Fruit fly (Drosophila melanogaster) whole organism, embryonic: Measurements from ENCODE around the gene dyl.

Experiments
- Ada2b ChIP-seq: fragments of 200-800 bp; sonication (Bioruptor generic); IDR thresholded peaks from 2 replicates; pipeline ENCODE4 v1.3.6; 2022; ENCODE audit warnings: missing biosample characterization, missing genetic modification characterization
- Adf1 ChIP-seq: fragments of 200-800 bp; sonication (Bioruptor generic); IDR thresholded peaks from 2 replicates; pipeline ENCODE4 v1.3.6; 2022; ENCODE audit warnings: missing biosample characterization, missing genetic modification characterization
- CG10147 ChIP-seq: fragments of 200-800 bp; sonication (Bioruptor generic); optimal IDR thresholded peaks from 2 replicates; lab custom pipeline; 2019; ENCODE audit warnings: missing biosample characterization, mild to moderate bottlenecking, missing genetic modification characterization, moderate library complexity
- CG10366 ChIP-seq: fragments of 200-800 bp; sonication (Bioruptor generic); IDR thresholded peaks from 2 replicates; pipeline ENCODE4 v1.3.6; 2022; ENCODE audit warnings: missing biosample characterization, missing genetic modification characterization
- CG10543 ChIP-seq: fragments of 200-800 bp; sonication (Bioruptor generic); optimal IDR thresholded peaks from 3 replicates; lab custom pipeline; 2017; ENCODE audit warnings: missing biosample characterization, mild to moderate bottlenecking, missing genetic modification characterization, moderate library complexity
- CG11695 ChIP-seq: fragments of 200-800 bp; sonication (Bioruptor generic); IDR thresholded peaks from 3 replicates; pipeline ENCODE4 v1.3.6; 2022; ENCODE audit warnings: missing biosample characterization, missing genetic modification characterization
- CG12155 ChIP-seq: fragments of 200-800 bp; sonication (Bioruptor generic); optimal IDR thresholded peaks from 3 replicates; lab custom pipeline; 2016; ENCODE audit warnings: missing biosample characterization, missing genetic modification characterization
- CG12236 ChIP-seq: fragments of 200-800 bp; sonication (Bioruptor generic); optimal IDR thresholded peaks from 2 replicates; lab custom pipeline; 2016; ENCODE audit warnings: missing biosample characterization, missing genetic modification characterization
- CG1233 ChIP-seq: fragments of 200-800 bp; sonication (Bioruptor generic); optimal IDR thresholded peaks from 4 replicates; lab custom pipeline; 2018; ENCODE audit warnings: missing biosample characterization, mild to moderate bottlenecking, missing genetic modification characterization
- CG13123 ChIP-seq: fragments of 200-800 bp; sonication (Bioruptor generic); optimal IDR thresholded peaks from 2 replicates; lab custom pipeline; 2016; ENCODE audit warnings: missing biosample characterization, missing genetic modification characterization
- CG14667 ChIP-seq: fragments of 200-800 bp; sonication (Bioruptor generic); IDR thresholded peaks from 2 replicates; pipeline ENCODE4 v1.3.6; 2022; ENCODE audit warnings: missing biosample characterization, missing genetic modification characterization
- CG17186 ChIP-seq: fragments of 200-800 bp; sonication (Bioruptor generic); optimal IDR thresholded peaks from 3 replicates; lab custom pipeline; 2017; ENCODE audit warnings: missing biosample characterization, missing genetic modification reagents, missing genetic modification characterization
- CG17912 ChIP-seq: fragments of 200-800 bp; sonication (Bioruptor generic); optimal IDR thresholded peaks from 2 replicates; lab custom pipeline; 2018; ENCODE audit warnings: missing biosample characterization, mild to moderate bottlenecking, missing genetic modification characterization
- CG18011 ChIP-seq: fragments of 200-800 bp; sonication (Bioruptor generic); optimal IDR thresholded peaks from 2 replicates; lab custom pipeline; 2017; ENCODE audit warnings: missing biosample characterization, missing genetic modification characterization, mild to moderate bottlenecking, moderate library complexity, missing genotype
- CG2129 ChIP-seq: fragments of 200-800 bp; sonication (Bioruptor generic); IDR thresholded peaks from 2 replicates; pipeline ENCODE4 v1.3.6; 2022; ENCODE audit warnings: missing biosample characterization, missing genetic modification characterization; ENCODE audit not compliant: partially characterized antibody
- CG2202 ChIP-seq: fragments of 200-800 bp; sonication (Bioruptor generic); optimal IDR thresholded peaks from 2 replicates; lab custom pipeline; 2018; ENCODE audit warnings: missing biosample characterization, mild to moderate bottlenecking, missing genetic modification characterization
- CG2678 ChIP-seq: fragments of 200-800 bp; sonication (Bioruptor generic); optimal IDR thresholded peaks from 3 replicates; lab custom pipeline; 2019; ENCODE audit warnings: missing biosample characterization, mild to moderate bottlenecking, missing genetic modification characterization, moderate library complexity
- CG31388 ChIP-seq: fragments of 200-800 bp; sonication (Bioruptor generic); optimal IDR thresholded peaks from 2 replicates; lab custom pipeline; 2016; ENCODE audit warnings: missing biosample characterization, missing genetic modification characterization
- CG31441 ChIP-seq: fragments of 200-800 bp; sonication (Bioruptor generic); IDR thresholded peaks from 2 replicates; pipeline ENCODE4 v1.3.6; 2022; ENCODE audit warnings: missing biosample characterization, missing genetic modification characterization
- CG32772 ChIP-seq: fragments of 200-800 bp; sonication (Bioruptor generic); IDR thresholded peaks from 2 replicates; pipeline ENCODE4 v1.3.6; 2022; ENCODE audit warnings: missing biosample characterization, missing genetic modification characterization
- CG33213 ChIP-seq: fragments of 200-800 bp; sonication (Bioruptor generic); optimal IDR thresholded peaks from 3 replicates; lab custom pipeline; 2016; ENCODE audit warnings: missing biosample characterization, missing genetic modification characterization
- CG34224 ChIP-seq: fragments of 200-800 bp; sonication (Bioruptor generic); IDR thresholded peaks from 3 replicates; pipeline ENCODE4 v1.3.6; 2022; ENCODE audit warnings: missing biosample characterization, missing genetic modification characterization; ENCODE audit not compliant: partially characterized antibody
- CG34376 ChIP-seq: fragments of 200-800 bp; sonication (Bioruptor generic); optimal IDR thresholded peaks from 2 replicates; lab custom pipeline; 2018; ENCODE audit warnings: missing biosample characterization, mild to moderate bottlenecking, missing genetic modification characterization
- CG3995 ChIP-seq: fragments of 200-800 bp; sonication (Bioruptor generic); optimal IDR thresholded peaks from 3 replicates; lab custom pipeline; 2016; ENCODE audit warnings: missing biosample characterization, missing genetic modification characterization
- CG4328 ChIP-seq: fragments of 200-800 bp; sonication (Bioruptor generic); optimal IDR thresholded peaks from 3 replicates; lab custom pipeline; 2017; ENCODE audit warnings: missing biosample characterization, missing genetic modification reagents, missing genetic modification characterization
- CG4424 ChIP-seq: fragments of 200-800 bp; sonication (Bioruptor generic); optimal IDR thresholded peaks from 3 replicates; lab custom pipeline; 2016; ENCODE audit warnings: missing biosample characterization, missing genetic modification characterization
- CG6813 ChIP-seq: fragments of 200-800 bp; sonication (Bioruptor generic); optimal IDR thresholded peaks from 2 replicates; lab custom pipeline; 2017; ENCODE audit warnings: missing biosample characterization, missing genetic modification characterization, mild to moderate bottlenecking, moderate library complexity, missing genetic modification reagents
- CG8388 ChIP-seq: fragments of 200-800 bp; sonication (Bioruptor generic); optimal IDR thresholded peaks from 2 replicates; lab custom pipeline; 2019; ENCODE audit warnings: missing biosample characterization, mild to moderate bottlenecking, missing genetic modification characterization, moderate library complexity
- CHES-1-like ChIP-seq: fragments of 200-800 bp; sonication (Bioruptor generic); optimal IDR thresholded peaks from 2 replicates; lab custom pipeline; 2016; ENCODE audit warnings: missing biosample characterization, missing genetic modification characterization
- CrebB ChIP-seq: fragments of 200-800 bp; sonication (Bioruptor generic); optimal IDR thresholded peaks from 3 replicates; lab custom pipeline; 2018; ENCODE audit warnings: missing biosample characterization, mild to moderate bottlenecking, missing genetic modification characterization
- Dref ChIP-seq: fragments of 200-800 bp; sonication (Bioruptor generic); IDR thresholded peaks from 2 replicates; pipeline ENCODE4 v1.3.6; 2022; ENCODE audit warnings: missing biosample characterization, missing genetic modification characterization
- E2f1 ChIP-seq: fragments of 200-800 bp; sonication (Bioruptor generic); IDR thresholded peaks from 2 replicates; pipeline ENCODE4 v1.3.6; 2022; ENCODE audit warnings: missing biosample characterization, missing genetic modification characterization
- ERR ChIP-seq: fragments of 200-800 bp; sonication (Bioruptor generic); optimal IDR thresholded peaks from 2 replicates; lab custom pipeline; 2016; ENCODE audit warnings: missing biosample characterization, missing genetic modification characterization
- Hand ChIP-seq: fragments of 200-800 bp; sonication (Bioruptor generic); optimal IDR thresholded peaks from 2 replicates; lab custom pipeline; 2017; ENCODE audit warnings: mild to moderate bottlenecking, missing biosample characterization, missing genetic modification reagents, missing genetic modification characterization
- Hr78 ChIP-seq, 2 experiments: fragments of 200-800 bp in 1 of 2; fragments of >200 bp in 1 of 2; sonication (Bioruptor generic) in 1 of 2; optimal IDR thresholded peaks; 2 replicates each; lab custom pipeline; 2017 to 2019; ENCODE audit warnings: missing biosample characterization in 2 of 2, missing genetic modification characterization in 2 of 2, mild to moderate bottlenecking in 1 of 2, moderate library complexity in 1 of 2
- Max ChIP-seq: fragments of 200-800 bp; sonication (Bioruptor generic); optimal IDR thresholded peaks from 2 replicates; lab custom pipeline; 2016; ENCODE audit warnings: missing biosample characterization, mild to moderate bottlenecking, missing genetic modification characterization
- NfI ChIP-seq: fragments of 200-800 bp; sonication (Bioruptor generic); optimal IDR thresholded peaks from 3 replicates; lab custom pipeline; 2018; ENCODE audit warnings: missing biosample characterization, mild to moderate bottlenecking, missing genetic modification characterization, moderate library complexity
- Opbp ChIP-seq: fragments of 200-800 bp; sonication (Bioruptor generic); IDR thresholded peaks from 3 replicates; pipeline ENCODE4 v1.3.6; 2022; ENCODE audit warnings: missing biosample characterization, missing genetic modification characterization; ENCODE audit not compliant: partially characterized antibody
- Sox102F ChIP-seq: fragments of 200-800 bp; sonication (Bioruptor generic); optimal IDR thresholded peaks from 2 replicates; lab custom pipeline; 2018; ENCODE audit warnings: missing biosample characterization, mild to moderate bottlenecking, missing genetic modification characterization, moderate library complexity
- Xrp1 ChIP-seq: fragments of 200-800 bp; sonication (Bioruptor generic); IDR thresholded peaks from 2 replicates; pipeline ENCODE4 v1.3.6; 2022; ENCODE audit warnings: missing biosample characterization, missing genetic modification characterization
- ash1 ChIP-seq: fragments of 200-800 bp; sonication (Bioruptor generic); optimal IDR thresholded peaks from 2 replicates; lab custom pipeline; 2018; ENCODE audit warnings: missing biosample characterization, mild to moderate bottlenecking, missing genetic modification characterization
- bcd ChIP-seq: fragments of 200-800 bp; sonication (Bioruptor generic); optimal IDR thresholded peaks from 2 replicates; lab custom pipeline; 2017; ENCODE audit warnings: missing biosample characterization, mild to moderate bottlenecking, missing genetic modification characterization
- crc ChIP-seq: fragments of 200-800 bp; sonication (Bioruptor generic); optimal IDR thresholded peaks from 2 replicates; lab custom pipeline; 2016; ENCODE audit warnings: missing biosample characterization, missing genetic modification characterization
- dm ChIP-seq: fragments of 200-800 bp; sonication (Bioruptor generic); optimal IDR thresholded peaks from 3 replicates; lab custom pipeline; 2016; ENCODE audit warnings: missing biosample characterization, missing genetic modification characterization
- insv ChIP-seq, 2 experiments: fragments of 200-800 bp; sonication (Bioruptor generic); optimal IDR thresholded peaks; 3 replicates each; lab custom pipeline; 2016 to 2018; ENCODE audit warnings: missing biosample characterization in 2 of 2, missing genetic modification characterization in 2 of 2
- psq ChIP-seq: fragments of 200-800 bp; sonication (Bioruptor generic); optimal IDR thresholded peaks from 2 replicates; lab custom pipeline; 2017; ENCODE audit warnings: missing biosample characterization, missing genetic modification characterization
- pum ChIP-seq: fragments of 200-800 bp; sonication (Bioruptor generic); optimal IDR thresholded peaks from 2 replicates; lab custom pipeline; 2016; ENCODE audit warnings: missing biosample characterization, missing genetic modification characterization
- repo ChIP-seq: fragments of 200-800 bp; sonication (Bioruptor generic); optimal IDR thresholded peaks from 2 replicates; lab custom pipeline; 2016; ENCODE audit warnings: missing biosample characterization, missing genetic modification characterization
- sr ChIP-seq: fragments of 200-800 bp; sonication (Bioruptor generic); IDR thresholded peaks from 3 replicates; pipeline ENCODE4 v1.3.6; 2022; ENCODE audit warnings: missing biosample characterization, missing genetic modification characterization
- twi ChIP-seq: fragments of 200-800 bp; optimal IDR thresholded peaks from 2 replicates; lab custom pipeline; 2019; ENCODE audit warnings: missing biosample characterization, mild to moderate bottlenecking, missing genetic modification characterization, moderate library complexity

dyl gene

DNA sequence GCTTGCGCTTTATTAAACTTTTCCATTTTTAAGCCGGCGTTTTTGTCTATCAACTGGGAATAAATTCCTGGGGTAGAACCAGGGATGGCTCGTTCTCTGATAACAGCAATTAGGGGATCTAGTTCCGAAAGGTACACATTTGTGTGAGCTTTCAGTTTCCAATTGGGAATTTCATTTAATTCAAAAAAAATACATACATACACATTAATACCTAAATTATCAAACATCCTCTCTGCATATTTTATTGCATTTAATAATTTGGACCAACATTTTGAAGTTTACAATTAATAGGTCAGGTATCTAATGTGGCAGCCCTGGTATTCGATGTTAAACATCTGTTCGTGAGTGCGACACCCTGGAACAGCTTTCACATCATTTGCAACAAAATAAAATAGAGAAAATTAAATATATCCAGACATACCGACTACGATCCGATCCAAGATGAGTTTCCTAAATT lies 48.4 kb downstream of the dyl start, which contains the start of the genes CG15011 and CG1309:
CG15011 (minus strand) TSS at position 51 of the 457 bp plus-strand sequence.
CG1309 (plus strand) TSS at position 329 of the 457 bp plus-strand sequence.
- TF ChIP-seq CG2678 = peak; percentile 87
- TF ChIP-seq CG34224 (GFP tag; lab: Robert Waterston, UW) = no peak
- TF ChIP-seq CG12236 (GFP tag; lab: Kevin White, UChicago) = peak; percentile 70
- peak; percentile 21 to 84 for TF ChIP-seq insv (GFP tag; optimal IDR thresholded peaks at IDR 0.05; lab: Kevin White, UChicago)
- TF ChIP-seq ash1 (GFP tag; lab: Kevin White, UChicago) = no peak
- peak; percentile 62 for TF ChIP-seq CG17186 (GFP tag; lab: Kevin White, UChicago)
- no peak for TF ChIP-seq sr (GFP tag; lab: Robert Waterston, UW)
- TF ChIP-seq CG10147 (GFP tag; lab: Kevin White, UChicago) = peak; percentile 81
- TF ChIP-seq psq (GFP tag; lab: Kevin White, UChicago) = peak; percentile 57
- peak; percentile 51 for TF ChIP-seq CG31388 (GFP tag; lab: Kevin White, UChicago)
- peak; percentile 88 for TF ChIP-seq CHES-1-like (GFP tag; lab: Kevin White, UChicago)
- TF ChIP-seq E2f1 (GFP tag; lab: Robert Waterston, UW) = peak; percentile 68
- TF ChIP-seq CG11695 = peak; percentile 73
- peak; percentile 59 for TF ChIP-seq Adf1 (GFP tag; lab: Robert Waterston, UW)
- TF ChIP-seq twi (tag; lab: Kevin White, UChicago) = peak; percentile 83
- TF ChIP-seq CG32772 = peak; percentile 81
- TF ChIP-seq crc (GFP tag; lab: Kevin White, UChicago) = peak; percentile 63
- peak; percentile 70 for TF ChIP-seq CG18011 (GFP tag; lab: Kevin White, UChicago)
- TF ChIP-seq ERR = peak; percentile 49
- TF ChIP-seq Hand = peak; percentile 36
- TF ChIP-seq CG13123 = peak; percentile 82
- TF ChIP-seq CG2129 (GFP tag; lab: Robert Waterston, UW) = no peak
- peak; percentile 78 for TF ChIP-seq NfI (GFP tag; lab: Kevin White, UChicago)
- TF ChIP-seq pum (GFP tag; lab: Kevin White, UChicago) = peak; percentile 86
- TF ChIP-seq Sox102F = peak; percentile 81
- peak; percentile 71 for TF ChIP-seq CG1233
- peak; percentile 76 for TF ChIP-seq CG4328 (GFP tag; lab: Kevin White, UChicago)
- peak; percentile 84 for TF ChIP-seq Max (GFP tag; lab: Kevin White, UChicago)
- TF ChIP-seq CG4424 (GFP tag; lab: Kevin White, UChicago) = peak; percentile 86
- TF ChIP-seq CrebB = peak; percentile 65
- TF ChIP-seq CG10543 (GFP tag; lab: Kevin White, UChicago) = peak; percentile 87
- peak; percentile 80 for TF ChIP-seq Xrp1 (GFP tag; lab: Robert Waterston, UW)
- TF ChIP-seq CG31441 = peak; percentile 76
- TF ChIP-seq repo (GFP tag; lab: Kevin White, UChicago) = peak; percentile 74
- peak; percentile 28 for TF ChIP-seq CG17912
- peak; percentile 86 for TF ChIP-seq CG34376 (GFP tag; lab: Kevin White, UChicago)
- TF ChIP-seq CG2202 (tag; lab: Kevin White, UChicago) = peak; percentile 31
- peak; percentile 76 for TF ChIP-seq CG10366
- peak; percentile 87 for TF ChIP-seq CG12155 (GFP tag; lab: Kevin White, UChicago)
- peak; percentile 63 for TF ChIP-seq CG3995 (GFP tag; lab: Kevin White, UChicago)
- peak; percentile 75 for TF ChIP-seq CG33213
- no peak for TF ChIP-seq Dref (GFP tag; lab: Robert Waterston, UW)
- peak; percentile 84 for TF ChIP-seq CG8388 (GFP tag; lab: Kevin White, UChicago)
- TF ChIP-seq CG14667 = peak; percentile 64
- TF ChIP-seq CG6813 (GFP tag; lab: Kevin White, UChicago) = no peak
- no peak for TF ChIP-seq Opbp (GFP tag; lab: Robert Waterston, UW)
- peak; percentile 76 for TF ChIP-seq Ada2b (GFP tag; lab: Robert Waterston, UW)
- peak; percentile 82 for TF ChIP-seq dm
- TF ChIP-seq Hr78 (GFP tag; optimal IDR thresholded peaks at IDR 0.05; lab: Kevin White, UChicago) = peak in 1 of 2 experiments; percentile 46
- peak; percentile 80 for TF ChIP-seq bcd (GFP tag; lab: Kevin White, UChicago)
